Fruit fly (Drosophila melanogaster) whole organism, embryonic: Measurements from ENCODE around the gene Gr61a.

Source experiments
- CG10462 ChIP-seq: fragments of 200-800 bp; sonication (Bioruptor generic); optimal IDR thresholded peaks from 2 replicates; lab custom pipeline; 2016; ENCODE audit warnings: missing biosample characterization, missing genetic modification characterization
- CG10979 ChIP-seq: fragments of 200-800 bp; sonication (Bioruptor generic); optimal IDR thresholded peaks from 2 replicates; lab custom pipeline; 2018; ENCODE audit warnings: missing biosample characterization, mild to moderate bottlenecking, missing genetic modification characterization, moderate library complexity
- CG11723 ChIP-seq: fragments of 200-800 bp; sonication (Bioruptor generic); optimal IDR thresholded peaks from 2 replicates; lab custom pipeline; 2017; ENCODE audit warnings: missing biosample characterization, mild to moderate bottlenecking, missing genetic modification characterization
- CG12071 ChIP-seq: fragments of 200-800 bp; sonication (Bioruptor generic); optimal IDR thresholded peaks from 3 replicates; lab custom pipeline; 2018; ENCODE audit warnings: missing biosample characterization, mild to moderate bottlenecking, missing genetic modification characterization
- CG12155 ChIP-seq: fragments of 200-800 bp; sonication (Bioruptor generic); optimal IDR thresholded peaks from 3 replicates; lab custom pipeline; 2016; ENCODE audit warnings: missing biosample characterization, missing genetic modification characterization
- CG12299 ChIP-seq: fragments of 200-800 bp; sonication (Bioruptor generic); optimal IDR thresholded peaks from 2 replicates; lab custom pipeline; 2018; ENCODE audit warnings: missing biosample characterization, mild to moderate bottlenecking, missing genetic modification characterization
- CG13296 ChIP-seq: fragments of 200-800 bp; sonication (Bioruptor generic); optimal IDR thresholded peaks from 3 replicates; lab custom pipeline; 2018; ENCODE audit warnings: missing biosample characterization, mild to moderate bottlenecking, missing genetic modification characterization
- CG14441 ChIP-seq: fragments of 200-800 bp; sonication (Bioruptor generic); IDR thresholded peaks from 2 replicates; pipeline ENCODE4 v1.3.6; 2022; ENCODE audit warnings: missing biosample characterization, missing genetic modification characterization
- CG16815 ChIP-seq: fragments of 200-800 bp; sonication (Bioruptor generic); optimal IDR thresholded peaks from 3 replicates; lab custom pipeline; 2017; ENCODE audit warnings: missing biosample characterization, mild to moderate bottlenecking, missing genetic modification characterization
- CG18619 ChIP-seq: fragments of 200-800 bp; sonication (Bioruptor generic); optimal IDR thresholded peaks from 3 replicates; lab custom pipeline; 2017; ENCODE audit warnings: missing biosample characterization, mild to moderate bottlenecking, missing genetic modification characterization
- CG2129 ChIP-seq: fragments of 200-800 bp; sonication (Bioruptor generic); IDR thresholded peaks from 2 replicates; pipeline ENCODE4 v1.3.6; 2022; ENCODE audit warnings: missing biosample characterization, missing genetic modification characterization; ENCODE audit not compliant: partially characterized antibody
- CG33213 ChIP-seq: fragments of 200-800 bp; sonication (Bioruptor generic); optimal IDR thresholded peaks from 3 replicates; lab custom pipeline; 2016; ENCODE audit warnings: missing biosample characterization, missing genetic modification characterization
- CG6683 ChIP-seq: fragments of 200-800 bp; sonication (Bioruptor generic); optimal IDR thresholded peaks from 2 replicates; lab custom pipeline; 2017; ENCODE audit warnings: missing biosample characterization, mild to moderate bottlenecking, missing genetic modification characterization, missing genetic modification reagents
- CG6854 ChIP-seq: fragments of 200-800 bp; sonication (Bioruptor generic); optimal IDR thresholded peaks from 3 replicates; lab custom pipeline; 2017; ENCODE audit warnings: missing biosample characterization, mild to moderate bottlenecking, missing genetic modification characterization
- CG7271 ChIP-seq: fragments of 200-800 bp; sonication (Bioruptor generic); optimal IDR thresholded peaks from 2 replicates; lab custom pipeline; 2018; ENCODE audit warnings: missing biosample characterization, mild to moderate bottlenecking, missing genetic modification characterization, moderate library complexity
- CG7357 ChIP-seq: fragments of 200-800 bp; sonication (Bioruptor generic); IDR thresholded peaks from 3 replicates; pipeline ENCODE4 v1.3.6; 2022; ENCODE audit warnings: missing biosample characterization, missing genetic modification characterization
- CG7556 ChIP-seq: fragments of 200-800 bp; sonication (Bioruptor generic); optimal IDR thresholded peaks from 2 replicates; lab custom pipeline; 2017; ENCODE audit warnings: missing biosample characterization, mild to moderate bottlenecking, missing genetic modification characterization
- CG7963 ChIP-seq: fragments of 200-800 bp; sonication (Bioruptor generic); IDR thresholded peaks from 3 replicates; pipeline ENCODE4 v1.3.6; 2022; ENCODE audit warnings: missing biosample characterization, missing genetic modification characterization; ENCODE audit not compliant: partially characterized antibody
- CG8089 ChIP-seq: fragments of 200-800 bp; sonication (Bioruptor generic); optimal IDR thresholded peaks from 3 replicates; lab custom pipeline; 2016; ENCODE audit warnings: missing biosample characterization, missing genetic modification characterization
- CG8944 ChIP-seq: fragments of 200-800 bp; sonication (Bioruptor generic); optimal IDR thresholded peaks from 3 replicates; lab custom pipeline; 2016; ENCODE audit warnings: missing biosample characterization, missing genetic modification characterization
- CG9932 ChIP-seq: fragments of 200-800 bp; sonication (Bioruptor generic); IDR thresholded peaks from 2 replicates; pipeline ENCODE4 v1.3.6; 2022; ENCODE audit warnings: missing biosample characterization, missing genetic modification characterization
- Deaf1 ChIP-seq: fragments of 200-800 bp; optimal IDR thresholded peaks from 3 replicates; lab custom pipeline; 2019; ENCODE audit warnings: missing biosample characterization, mild to moderate bottlenecking, missing genetic modification characterization, moderate library complexity
- Dip2 ChIP-seq: fragments of 200-800 bp; sonication (Bioruptor generic); IDR thresholded peaks from 2 replicates; pipeline ENCODE4 v1.3.6; 2022; ENCODE audit warnings: missing biosample characterization, missing genetic modification characterization
- Dll ChIP-seq: fragments of 200-800 bp; sonication (Bioruptor generic); IDR thresholded peaks from 4 replicates; pipeline ENCODE4 v1.3.6; 2022; ENCODE audit warnings: missing biosample characterization, missing genetic modification characterization; ENCODE audit not compliant: partially characterized antibody
- Ets65A ChIP-seq: fragments of 200-800 bp; sonication (Bioruptor generic); peaks from one replicate; lab custom pipeline; 2016; ENCODE audit warnings: missing biosample characterization, missing genetic modification characterization
- Ets97D ChIP-seq: fragments of 200-800 bp; sonication (Bioruptor generic); optimal IDR thresholded peaks from 3 replicates; lab custom pipeline; 2016; ENCODE audit warnings: missing biosample characterization, missing genetic modification characterization
- Lpt ChIP-seq: fragments of >200 bp; optimal IDR thresholded peaks from 2 replicates; lab custom pipeline; 2018; ENCODE audit warnings: missing biosample characterization, missing genetic modification characterization
- MBD-R2 ChIP-seq: fragments of 200-800 bp; sonication (Bioruptor generic); IDR thresholded peaks from 2 replicates; pipeline ENCODE4 v1.3.6; 2022; ENCODE audit warnings: missing biosample characterization, missing genetic modification characterization
- NC2β ChIP-seq: fragments of 200-800 bp; sonication (Bioruptor generic); optimal IDR thresholded peaks from 2 replicates; lab custom pipeline; 2016; ENCODE audit warnings: missing biosample characterization, missing genetic modification characterization
- Nf-YC ChIP-seq: fragments of 200-800 bp; optimal IDR thresholded peaks from 3 replicates; lab custom pipeline; 2019; ENCODE audit warnings: missing biosample characterization, mild to moderate bottlenecking, missing genetic modification characterization, moderate library complexity
- Trl ChIP-seq, 3 experiments: fragments of >200 bp in 2 of 3; fragments of 200-800 bp in 1 of 3; sonication (Bioruptor generic) in 1 of 3; optimal IDR thresholded peaks; 2 replicates in 1 of 3; 3 replicates in 2 of 3; lab custom pipeline; 2016 to 2017; ENCODE audit warnings: missing biosample characterization in 1 of 3, missing genetic modification characterization in 1 of 3
- Usf ChIP-seq: fragments of 200-800 bp; sonication (Bioruptor generic); optimal IDR thresholded peaks from 2 replicates; lab custom pipeline; 2017; ENCODE audit warnings: missing genotype, missing biosample characterization, missing genetic modification characterization
- YL-1 ChIP-seq: fragments of 200-800 bp; sonication (Bioruptor generic); optimal IDR thresholded peaks from 3 replicates; lab custom pipeline; 2017; ENCODE audit warnings: missing biosample characterization, mild to moderate bottlenecking, missing genetic modification characterization
- bowl ChIP-seq: fragments of 200-800 bp; sonication (Bioruptor generic); IDR thresholded peaks from 2 replicates; pipeline ENCODE4 v1.3.6; 2022; ENCODE audit warnings: missing biosample characterization, missing genetic modification characterization
- ci ChIP-seq: fragments of 200-800 bp; sonication (Bioruptor generic); IDR thresholded peaks from 3 replicates; pipeline ENCODE4 v1.3.6; 2022; ENCODE audit warnings: missing biosample characterization, missing genetic modification characterization
- crc ChIP-seq: fragments of 200-800 bp; sonication (Bioruptor generic); optimal IDR thresholded peaks from 2 replicates; lab custom pipeline; 2016; ENCODE audit warnings: missing biosample characterization, missing genetic modification characterization
- crp ChIP-seq, 2 experiments: fragments of 200-800 bp; sonication (Bioruptor generic); optimal IDR thresholded peaks; 2 replicates in 1 of 2; 3 replicates in 1 of 2; lab custom pipeline; 2017; ENCODE audit warnings: missing biosample characterization in 2 of 2, missing genetic modification characterization in 2 of 2, mild to moderate bottlenecking in 1 of 2, moderate library complexity in 1 of 2
- dan ChIP-seq: fragments of 200-800 bp; sonication (Bioruptor generic); IDR thresholded peaks from 2 replicates; pipeline ENCODE4 v1.3.6; 2022; ENCODE audit warnings: missing biosample characterization, missing genetic modification characterization
- dati ChIP-seq: fragments of 200-800 bp; sonication (Bioruptor generic); IDR thresholded peaks from 2 replicates; pipeline ENCODE4 v1.3.6; 2022; ENCODE audit warnings: missing biosample characterization, missing genetic modification characterization
- dimm ChIP-seq: fragments of 200-800 bp; sonication (Bioruptor generic); IDR thresholded peaks from 2 replicates; pipeline ENCODE4 v1.3.6; 2022; ENCODE audit warnings: missing biosample characterization, missing genetic modification characterization
- fru ChIP-seq: fragments of >200 bp; optimal IDR thresholded peaks from 2 replicates; lab custom pipeline; 2017
- klu ChIP-seq: fragments of 200-800 bp; sonication (Bioruptor generic); IDR thresholded peaks from 2 replicates; pipeline ENCODE4 v1.3.6; 2022; ENCODE audit warnings: missing biosample characterization, missing genetic modification characterization
- lbe ChIP-seq: fragments of 200-800 bp; sonication (Bioruptor generic); optimal IDR thresholded peaks from 2 replicates; lab custom pipeline; 2016; ENCODE audit warnings: missing biosample characterization, mild to moderate bottlenecking, missing genetic modification characterization
- lov ChIP-seq, 2 experiments: fragments of 200-800 bp in 1 of 2; fragments of >200 bp in 1 of 2; sonication (Bioruptor generic) in 1 of 2; IDR thresholded peaks in 1 of 2; optimal IDR thresholded peaks in 1 of 2; 2 replicates in 1 of 2; 3 replicates in 1 of 2; pipeline versions ENCODE4 v1.3.6 to Lab custom; 2017 to 2022; ENCODE audit warnings: missing biosample characterization in 1 of 2, missing genetic modification characterization in 1 of 2
- nau ChIP-seq: fragments of 200-800 bp; sonication (Bioruptor generic); optimal IDR thresholded peaks from 3 replicates; lab custom pipeline; 2017; ENCODE audit warnings: missing biosample characterization, mild to moderate bottlenecking, missing genetic modification characterization, missing genetic modification reagents
- onecut ChIP-seq: fragments of 200-800 bp; sonication (Bioruptor generic); IDR thresholded peaks from 2 replicates; pipeline ENCODE4 v1.3.6; 2022; ENCODE audit warnings: missing biosample characterization, missing genetic modification characterization
- pzg ChIP-seq: fragments of 200-800 bp; sonication (Bioruptor generic); optimal IDR thresholded peaks from 3 replicates; lab custom pipeline; 2018; ENCODE audit warnings: missing biosample characterization, mild to moderate bottlenecking, missing genetic modification characterization, moderate library complexity
- ranshi ChIP-seq: fragments of 200-800 bp; sonication (Bioruptor generic); IDR thresholded peaks from 2 replicates; pipeline ENCODE4 v1.3.6; 2022; ENCODE audit warnings: missing biosample characterization, missing genetic modification characterization
- repo ChIP-seq: fragments of 200-800 bp; sonication (Bioruptor generic); optimal IDR thresholded peaks from 2 replicates; lab custom pipeline; 2016; ENCODE audit warnings: missing biosample characterization, missing genetic modification characterization
- sqz ChIP-seq: fragments of 200-800 bp; sonication (Bioruptor generic); optimal IDR thresholded peaks from 3 replicates; lab custom pipeline; 2018; ENCODE audit warnings: missing biosample characterization, mild to moderate bottlenecking, missing genetic modification characterization
- sr ChIP-seq: fragments of 200-800 bp; sonication (Bioruptor generic); IDR thresholded peaks from 3 replicates; pipeline ENCODE4 v1.3.6; 2022; ENCODE audit warnings: missing biosample characterization, missing genetic modification characterization
- ttk ChIP-seq: fragments of 200-800 bp; sonication (Bioruptor generic); IDR thresholded peaks from 2 replicates; pipeline ENCODE4 v2.1.2; 2022; ENCODE audit warnings: missing biosample characterization, missing genetic modification characterization

Gene Gr61a

DNA sequence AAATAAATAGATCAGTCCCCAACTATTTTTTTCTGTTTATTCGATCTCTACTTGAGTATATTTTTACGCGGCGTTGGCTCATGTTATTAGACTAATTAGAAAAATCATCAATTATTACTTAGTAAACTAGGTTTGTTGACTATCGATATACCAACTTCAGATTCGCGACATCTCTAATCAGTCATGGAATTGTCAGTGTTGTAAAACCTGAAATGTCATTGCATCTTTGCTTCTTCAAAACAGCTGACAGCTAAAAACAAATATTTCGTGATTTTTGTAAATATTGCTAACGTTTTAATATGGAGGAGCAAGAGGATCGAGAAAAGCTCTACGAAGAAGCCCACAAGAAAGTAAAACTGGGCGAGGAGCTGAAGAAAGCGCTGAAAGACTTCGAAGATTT lies 7.4 kb upstream of the Gr61a start, which contains the start of gene CG42553 (continued):
- TF ChIP-seq CG10979 = no peak
- TF ChIP-seq repo (GFP tag; lab: Kevin White, UChicago) = no peak
- no peak for TF ChIP-seq Dip2
- no peak for TF ChIP-seq bowl
- no peak for TF ChIP-seq fru
- TF ChIP-seq CG12155 (GFP tag; lab: Kevin White, UChicago) = no peak
- no peak for TF ChIP-seq sr
- no peak for TF ChIP-seq CG8089 (GFP tag; lab: Kevin White, UChicago)
- no peak for TF ChIP-seq ttk (GFP tag; lab: Robert Waterston, UW)
- no peak for TF ChIP-seq Lpt
- peak; percentile 28; the same call in 1 of the 3 replicates for TF ChIP-seq CG7963
- TF ChIP-seq CG7556 = no peak
- TF ChIP-seq MBD-R2 (GFP tag; lab: Robert Waterston, UW) = peak; percentile 84
- TF ChIP-seq ci = no peak
- no peak for TF ChIP-seq CG6683
- no peak for TF ChIP-seq Usf (GFP tag; lab: Kevin White, UChicago)
- no peak for TF ChIP-seq CG14441 (GFP tag; lab: Robert Waterston, UW)
- peak; percentile 24 to 86 for TF ChIP-seq crp (GFP tag; optimal IDR thresholded peaks at IDR 0.05; lab: Kevin White, UChicago)
- TF ChIP-seq YL-1 (GFP tag; lab: Kevin White, UChicago) = peak; percentile 20
- no peak for TF ChIP-seq nau (GFP tag; lab: Kevin White, UChicago)
- no peak for TF ChIP-seq Deaf1 (tag; lab: Kevin White, UChicago)
- TF ChIP-seq CG12299 (tag; lab: Kevin White, UChicago) = no peak
- no peak for TF ChIP-seq klu (GFP tag; lab: Robert Waterston, UW)
- no peak for TF ChIP-seq CG18619 (GFP tag; lab: Kevin White, UChicago)
- TF ChIP-seq CG9932 = peak; percentile 9; the same call in 1 of the 2 replicates
- TF ChIP-seq CG11723 (GFP tag; lab: Kevin White, UChicago) = no peak
- peak; percentile 39 for TF ChIP-seq CG2129 (GFP tag; lab: Robert Waterston, UW)
- TF ChIP-seq lov (optimal IDR thresholded peaks at IDR 0.05; lab: Kevin White, UChicago) = no peak
- TF ChIP-seq lov (GFP tag; IDR thresholded peaks at IDR 0.05; lab: Robert Waterston, UW) = no peak
- peak; percentile 21 for TF ChIP-seq lbe (GFP tag; lab: Kevin White, UChicago)
- TF ChIP-seq pzg (GFP tag; lab: Kevin White, UChicago) = peak; percentile 52
- no peak for TF ChIP-seq Nf-YC (tag; lab: Kevin White, UChicago)
- no peak for TF ChIP-seq CG7357
- no peak for TF ChIP-seq CG10462 (GFP tag; lab: Kevin White, UChicago)
- no peak for TF ChIP-seq dan (GFP tag; lab: Robert Waterston, UW)
- no peak for TF ChIP-seq CG6854 (GFP tag; lab: Kevin White, UChicago)
- no peak for TF ChIP-seq Trl (optimal IDR thresholded peaks at IDR 0.05; lab: Kevin White, UChicago)
- TF ChIP-seq Trl (GFP tag; optimal IDR thresholded peaks at IDR 0.05; lab: Kevin White, UChicago) = no peak
- no peak for TF ChIP-seq CG8944 (GFP tag; lab: Kevin White, UChicago)
- peak; percentile 63 for TF ChIP-seq Dll (GFP tag; lab: Robert Waterston, UW)
- no peak for TF ChIP-seq dati (GFP tag; lab: Robert Waterston, UW)
- TF ChIP-seq sqz (GFP tag; lab: Kevin White, UChicago) = no peak
- no peak for TF ChIP-seq CG12071 (GFP tag; lab: Kevin White, UChicago)
- TF ChIP-seq Ets65A = no peak
- TF ChIP-seq CG16815 (GFP tag; lab: Kevin White, UChicago) = no peak
- no peak for TF ChIP-seq CG33213
- no peak for TF ChIP-seq dimm (GFP tag; lab: Robert Waterston, UW)
- no peak for TF ChIP-seq CG13296 (GFP tag; lab: Kevin White, UChicago)
- TF ChIP-seq crc (GFP tag; lab: Kevin White, UChicago) = no peak
- no peak for TF ChIP-seq NC2β (GFP tag; lab: Kevin White, UChicago)
- 0 out of 2 replicates have a peak, but pooled peaks have one; percentile 28 for TF ChIP-seq ranshi (GFP tag; lab: Robert Waterston, UW)
- TF ChIP-seq Ets97D (GFP tag; lab: Kevin White, UChicago) = no peak
- TF ChIP-seq CG7271 (tag; lab: Kevin White, UChicago) = no peak
- TF ChIP-seq onecut (GFP tag; lab: Robert Waterston, UW) = no peak
